Worm (Caenorhabditis elegans): ENCODE data around the gene T22F3.7.

DNA sequence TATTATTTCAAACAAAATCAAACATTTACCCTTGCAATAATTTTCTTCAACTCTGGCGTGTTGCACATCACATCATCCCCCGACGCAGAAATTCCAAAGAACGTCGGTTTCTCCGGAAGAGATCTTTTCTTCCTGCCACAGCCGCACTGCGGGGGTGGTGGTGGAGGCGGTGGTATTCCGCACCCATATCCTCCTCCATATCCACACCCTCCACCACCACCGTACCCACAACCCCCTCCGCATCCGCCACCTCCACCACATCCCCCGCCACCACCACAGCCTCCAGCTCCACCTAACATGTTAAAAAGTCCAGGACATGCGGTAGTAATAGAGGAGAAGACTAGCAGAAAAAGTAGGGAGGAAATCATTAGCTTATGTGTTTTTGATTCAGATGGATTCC is 45.6 kb downstream of the T22F3.7 start, which contains the start of gene grl-29:
- no peak for TF ChIP-seq nhr-11 (tag; optimal IDR thresholded peaks at IDR 0.05)
- no peak for TF ChIP-seq sox-4 (tag; optimal IDR thresholded peaks at IDR 0.05)
- no peak for TF ChIP-seq pha-4 (tag; optimal IDR thresholded peaks at IDR 0.05)

All from whole organism, late embryonic.